Fruit fly (Drosophila melanogaster) whole organism: ENCODE data around the gene mwh.

ENCODE experiments used
- CG8478 ChIP-seq: fragments of >200 bp; optimal IDR thresholded peaks from 2 replicates; lab custom pipeline; 2018; ENCODE audit warnings: inconsistent platforms
- Dll ChIP-seq: fragments of >200 bp; optimal IDR thresholded peaks from 2 replicates; lab custom pipeline; 2017
- pan ChIP-seq: fragments of >200 bp; optimal IDR thresholded peaks from 2 replicates; lab custom pipeline; 2017

- no peak for TF ChIP-seq pan (lab: Kevin White, UChicago)
- TF ChIP-seq Dll (lab: Kevin White, UChicago): no peak
- no peak for TF ChIP-seq CG8478 (lab: Kevin White, UChicago)
These were observed 49.8 kb downstream of the mwh start, which contains the start of gene Bfc for dm6 chr3L:1250396-1250795.
